Worm (Caenorhabditis elegans): Measurements from ENCODE around the gene C05C10.7.

C05C10.7 gene

ce11 chrII:9967999-9968706, 29.4 kb upstream of the C05C10.7 start, which contains the start of the genes R53.4 and psf-1 (continued):
- TF ChIP-seq nhr-77 (tag; optimal IDR thresholded peaks at IDR 0.05), result no peak
- no peak for TF ChIP-seq mdl-1 (tag; optimal IDR thresholded peaks at IDR 0.05)
- TF ChIP-seq daf-12 (tag; optimal IDR thresholded peaks at IDR 0.05), result no peak
- no peak for TF ChIP-seq elt-1 (tag; optimal IDR thresholded peaks at IDR 0.05)
- TF ChIP-seq snpc-4 (tag; optimal IDR thresholded peaks at IDR 0.05), result peak; percentile 7
- TF ChIP-seq nhr-28 (tag; optimal IDR thresholded peaks at IDR 0.05), result no peak
- TF ChIP-seq ceh-9 (tag; optimal IDR thresholded peaks at IDR 0.05), result no peak
- TF ChIP-seq tbx-2 (tag; optimal IDR thresholded peaks at IDR 0.05), result no peak
- no peak for TF ChIP-seq nhr-67 (tag; optimal IDR thresholded peaks at IDR 0.05)
- TF ChIP-seq lin-39 (tag; optimal IDR thresholded peaks at IDR 0.05), result peak; percentile 56
- TF ChIP-seq skn-1 (tag; optimal IDR thresholded peaks at IDR 0.05), result no peak
- TF ChIP-seq nhr-25 (tag; optimal IDR thresholded peaks at IDR 0.05), result peak; percentile 49
- TF ChIP-seq ztf-4 (tag; optimal IDR thresholded peaks at IDR 0.05), result no peak
- no peak for TF ChIP-seq ceh-16 (tag; optimal IDR thresholded peaks at IDR 0.05)
- TF ChIP-seq nhr-23 (tag; optimal IDR thresholded peaks at IDR 0.05), result peak; percentile 84
- TF ChIP-seq sea-2 (GFP tag; optimal IDR thresholded peaks at IDR 0.05), result no peak

ce11 chrII:9966954-9967353, 28.2 kb upstream of the C05C10.7 start, which contains the start of gene dtmk-1:
Gene dtmk-1 (minus strand): TSS chrII:9967099.
- TF ChIP-seq elt-1 (tag; optimal IDR thresholded peaks at IDR 0.05) (peak; percentile 62), nhr-12 (tag; optimal IDR thresholded peaks at IDR 0.05) (no peak), nhr-23 (tag; optimal IDR thresholded peaks at IDR 0.05) (peak; percentile 25)

- TF ChIP-seq ceh-9 (tag; optimal IDR thresholded peaks at IDR 0.05), result no peak
- peak; percentile 56 for TF ChIP-seq pqm-1 (tag; optimal IDR thresholded peaks at IDR 0.05)
- no peak for TF ChIP-seq nhr-25 (tag; optimal IDR thresholded peaks at IDR 0.05)
- peak; percentile 86 for TF ChIP-seq tbx-2 (tag; optimal IDR thresholded peaks at IDR 0.05)
These were observed 26.6 kb upstream of the C05C10.7 start for ce11 chrII:9965325-9965724.

- TF ChIP-seq ztf-11 (tag; optimal IDR thresholded peaks at IDR 0.05) (no peak), nhr-28 (tag; optimal IDR thresholded peaks at IDR 0.05) (no peak), ZK546.5 (tag; optimal IDR thresholded peaks at IDR 0.05) (no peak), pqm-1 (tag; optimal IDR thresholded peaks at IDR 0.05) (no peak), lsy-12 (tag; optimal IDR thresholded peaks at IDR 0.05) (no peak), aly-2 (tag; optimal IDR thresholded peaks at IDR 0.05) (no peak), lin-15B (tag; optimal IDR thresholded peaks at IDR 0.05) (no peak), nhr-12 (tag; optimal IDR thresholded peaks at IDR 0.05) (no peak), elt-2 (tag; optimal IDR thresholded peaks at IDR 0.05) (peak; percentile 31)
These were observed 25.0 kb upstream of the C05C10.7 start for ce11 chrII:9963808-9964207.

ce11 chrII:9960127-9960526, 21.4 kb upstream of the C05C10.7 start:
- TF ChIP-seq lin-39 (tag; optimal IDR thresholded peaks at IDR 0.05) (no peak), nfya-1 (tag; optimal IDR thresholded peaks at IDR 0.05; ENCODE audit: insufficient read depth) (peak; percentile 38)

- TF ChIP-seq nhr-237 (tag; optimal IDR thresholded peaks at IDR 0.05) (no peak), nhr-28 (tag; optimal IDR thresholded peaks at IDR 0.05) (no peak), ceh-28 (tag; optimal IDR thresholded peaks at IDR 0.05) (no peak), nhr-67 (tag; optimal IDR thresholded peaks at IDR 0.05) (no peak), elt-3 (tag; optimal IDR thresholded peaks at IDR 0.05) (no peak), nhr-12 (tag; optimal IDR thresholded peaks at IDR 0.05) (no peak), nhr-11 (tag; optimal IDR thresholded peaks at IDR 0.05) (peak; percentile 48), mdl-1 (tag; optimal IDR thresholded peaks at IDR 0.05) (no peak), pqm-1 (tag; optimal IDR thresholded peaks at IDR 0.05) (no peak)
These were observed 17.3 kb upstream of the C05C10.7 start for ce11 chrII:9956116-9956515.

ce11 chrII:9954885-9955284, 16.1 kb upstream of the C05C10.7 start, which contains the start of gene egl-43:
Gene egl-43 (plus strand): TSS chrII:9955185.
- TF ChIP-seq pha-4 (tag; optimal IDR thresholded peaks at IDR 0.05) (no peak), fkh-10 (GFP tag; optimal IDR thresholded peaks at IDR 0.05) (no peak), nfya-1 (tag; optimal IDR thresholded peaks at IDR 0.05; ENCODE audit: insufficient read depth) (no peak), elt-3 (tag; optimal IDR thresholded peaks at IDR 0.05) (no peak), nhr-25 (tag; optimal IDR thresholded peaks at IDR 0.05) (no peak), lin-39 (tag; optimal IDR thresholded peaks at IDR 0.05) (no peak), tbx-2 (tag; optimal IDR thresholded peaks at IDR 0.05) (no peak), sea-2 (GFP tag; optimal IDR thresholded peaks at IDR 0.05) (no peak), nhr-77 (tag; optimal IDR thresholded peaks at IDR 0.05) (no peak), nhr-67 (tag; optimal IDR thresholded peaks at IDR 0.05) (no peak), pqm-1 (tag; optimal IDR thresholded peaks at IDR 0.05) (no peak)

Data from whole organism, L3 larva.